Worm (Caenorhabditis elegans): ENCODE measurements around the gene lim-6.

The lim-6 gene

ce11 chrX:1081927-1082326 is 9.7 kb downstream of the lim-6 start:
- TF ChIP-seq klf-2 (GFP tag; conservative IDR thresholded peaks at IDR 0.05) (no peak), T22C8.4 (GFP tag; IDR thresholded peaks at IDR 0.05) (no peak), ref-1 (GFP tag; conservative IDR thresholded peaks at IDR 0.05) (no peak), tab-1 (GFP tag; IDR thresholded peaks at IDR 0.05) (0 out of 2 replicates have a peak, but pooled peaks have one; percentile 66), ztf-29 (GFP tag; IDR thresholded peaks at IDR 0.05) (no peak), ztf-23 (GFP tag; IDR thresholded peaks at IDR 0.05) (no peak), cog-1 (tag; optimal IDR thresholded peaks at IDR 0.05) (peak; percentile 16), med-1 (GFP tag; optimal IDR thresholded peaks at IDR 0.05; ENCODE audit: insufficient read depth) (no peak)

ce11 chrX:1085000-1085399 is 12.7 kb downstream of the lim-6 start:
- TF ChIP-seq T22C8.4 (GFP tag; IDR thresholded peaks at IDR 0.05) = no peak
- no peak for TF ChIP-seq ztf-23 (GFP tag; IDR thresholded peaks at IDR 0.05)
- no peak for TF ChIP-seq tab-1 (GFP tag; IDR thresholded peaks at IDR 0.05)
- TF ChIP-seq med-1 (GFP tag; optimal IDR thresholded peaks at IDR 0.05; ENCODE audit: insufficient read depth) = no peak
- no peak for TF ChIP-seq ztf-29 (GFP tag; IDR thresholded peaks at IDR 0.05)
- no peak for TF ChIP-seq cog-1 (tag; optimal IDR thresholded peaks at IDR 0.05)
- no peak for TF ChIP-seq klf-2 (GFP tag; conservative IDR thresholded peaks at IDR 0.05)
- TF ChIP-seq flt-1 (GFP tag; IDR thresholded peaks at IDR 0.05) = no peak
- TF ChIP-seq ref-1 (GFP tag; conservative IDR thresholded peaks at IDR 0.05) = no peak

- TF ChIP-seq klf-2 (GFP tag; conservative IDR thresholded peaks at IDR 0.05) = no peak
- TF ChIP-seq tab-1 (GFP tag; IDR thresholded peaks at IDR 0.05) = no peak
- no peak for TF ChIP-seq ztf-29 (GFP tag; IDR thresholded peaks at IDR 0.05)
- TF ChIP-seq cog-1 (tag; optimal IDR thresholded peaks at IDR 0.05) = no peak
- no peak for TF ChIP-seq med-1 (GFP tag; optimal IDR thresholded peaks at IDR 0.05; ENCODE audit: insufficient read depth)
- TF ChIP-seq T22C8.4 (GFP tag; IDR thresholded peaks at IDR 0.05) = no peak
- no peak for TF ChIP-seq ztf-23 (GFP tag; IDR thresholded peaks at IDR 0.05)
- no peak for TF ChIP-seq ref-1 (GFP tag; conservative IDR thresholded peaks at IDR 0.05)
- TF ChIP-seq flt-1 (GFP tag; IDR thresholded peaks at IDR 0.05) = no peak
Measured at ce11 chrX:1086406-1086897, 14.2 kb downstream of the lim-6 start.

- TF ChIP-seq T22C8.4 (GFP tag; IDR thresholded peaks at IDR 0.05) (no peak), ztf-29 (GFP tag; IDR thresholded peaks at IDR 0.05) (no peak), cog-1 (tag; optimal IDR thresholded peaks at IDR 0.05) (no peak), flt-1 (GFP tag; IDR thresholded peaks at IDR 0.05) (no peak), ztf-23 (GFP tag; IDR thresholded peaks at IDR 0.05) (no peak), med-1 (GFP tag; optimal IDR thresholded peaks at IDR 0.05; ENCODE audit: insufficient read depth) (no peak), klf-2 (GFP tag; conservative IDR thresholded peaks at IDR 0.05) (no peak), ref-1 (GFP tag; conservative IDR thresholded peaks at IDR 0.05) (no peak), tab-1 (GFP tag; IDR thresholded peaks at IDR 0.05) (no peak)
Measured at ce11 chrX:1088048-1088447, 15.8 kb downstream of the lim-6 start, which contains the start of gene rei-2. TSS of gene rei-2 (minus strand) at chrX:1088148.

ce11 chrX:1089133-1089532 is 16.9 kb downstream of the lim-6 start:
- TF ChIP-seq ztf-23 (GFP tag; IDR thresholded peaks at IDR 0.05) = no peak
- 0 out of 2 replicates have a peak, but pooled peaks have one; percentile 57 for TF ChIP-seq tab-1 (GFP tag; IDR thresholded peaks at IDR 0.05)
- 0 out of 2 replicates have a peak, but pooled peaks have one; percentile 8 for TF ChIP-seq flt-1 (GFP tag; IDR thresholded peaks at IDR 0.05)

ce11 chrX:1089676-1090075 is 17.4 kb downstream of the lim-6 start:
- TF ChIP-seq klf-2 (GFP tag; conservative IDR thresholded peaks at IDR 0.05) (no peak), med-1 (GFP tag; optimal IDR thresholded peaks at IDR 0.05; ENCODE audit: insufficient read depth) (no peak), T22C8.4 (GFP tag; IDR thresholded peaks at IDR 0.05) (no peak), cog-1 (tag; optimal IDR thresholded peaks at IDR 0.05) (no peak), ref-1 (GFP tag; conservative IDR thresholded peaks at IDR 0.05) (no peak), ztf-23 (GFP tag; IDR thresholded peaks at IDR 0.05) (no peak), flt-1 (GFP tag; IDR thresholded peaks at IDR 0.05) (no peak), tab-1 (GFP tag; IDR thresholded peaks at IDR 0.05) (no peak), ztf-29 (GFP tag; IDR thresholded peaks at IDR 0.05) (no peak)

ce11 chrX:1093154-1093553 is 20.9 kb downstream of the lim-6 start:
- TF ChIP-seq ref-1 (GFP tag; conservative IDR thresholded peaks at IDR 0.05) (0 out of 2 replicates have a peak, but pooled peaks have one; percentile 34), cog-1 (tag; optimal IDR thresholded peaks at IDR 0.05) (peak; percentile 70), med-1 (GFP tag; optimal IDR thresholded peaks at IDR 0.05; ENCODE audit: insufficient read depth) (no peak), ztf-23 (GFP tag; IDR thresholded peaks at IDR 0.05) (0 out of 2 replicates have a peak, but pooled peaks have one; percentile 47), ztf-29 (GFP tag; IDR thresholded peaks at IDR 0.05) (0 out of 2 replicates have a peak, but pooled peaks have one; percentile 16), T22C8.4 (GFP tag; IDR thresholded peaks at IDR 0.05) (no peak), tab-1 (GFP tag; IDR thresholded peaks at IDR 0.05) (peak; percentile 27; the same call in 1 of the 2 replicates), klf-2 (GFP tag; conservative IDR thresholded peaks at IDR 0.05) (no peak), flt-1 (GFP tag; IDR thresholded peaks at IDR 0.05) (peak; percentile 74)

- TF ChIP-seq klf-2 (GFP tag; conservative IDR thresholded peaks at IDR 0.05) (no peak), tab-1 (GFP tag; IDR thresholded peaks at IDR 0.05) (no peak), cog-1 (tag; optimal IDR thresholded peaks at IDR 0.05) (no peak)
Measured at ce11 chrX:1094332-1094731, 22.1 kb downstream of the lim-6 start.

- TF ChIP-seq med-1 (GFP tag; optimal IDR thresholded peaks at IDR 0.05; ENCODE audit: insufficient read depth) (no peak), flt-1 (GFP tag; IDR thresholded peaks at IDR 0.05) (no peak), ref-1 (GFP tag; conservative IDR thresholded peaks at IDR 0.05) (no peak), tab-1 (GFP tag; IDR thresholded peaks at IDR 0.05) (no peak), klf-2 (GFP tag; conservative IDR thresholded peaks at IDR 0.05) (no peak), T22C8.4 (GFP tag; IDR thresholded peaks at IDR 0.05) (no peak)
Measured at ce11 chrX:1096808-1097207, 24.6 kb downstream of the lim-6 start, which contains the start of the genes pigx-1 and rme-6. TSS of gene pigx-1 (minus strand) at chrX:1097013. TSS of gene rme-6 (plus strand) at chrX:1097152.

ce11 chrX:1103702-1104262 is 31.5 kb downstream of the lim-6 start, which contains the start of gene ife-4:
TSS of gene ife-4 (plus strand) at chrX:1104212.
- TF ChIP-seq T22C8.4 (GFP tag; IDR thresholded peaks at IDR 0.05) = peak; percentile 76
- TF ChIP-seq ztf-23 (GFP tag; IDR thresholded peaks at IDR 0.05) = 0 out of 2 replicates have a peak, but pooled peaks have one; percentile 38
- no peak for TF ChIP-seq tab-1 (GFP tag; IDR thresholded peaks at IDR 0.05)
- TF ChIP-seq med-1 (GFP tag; optimal IDR thresholded peaks at IDR 0.05; ENCODE audit: insufficient read depth) = no peak
- TF ChIP-seq flt-1 (GFP tag; IDR thresholded peaks at IDR 0.05) = peak; percentile 67; the same call in 1 of the 2 replicates
- TF ChIP-seq ztf-29 (GFP tag; IDR thresholded peaks at IDR 0.05) = no peak
- TF ChIP-seq klf-2 (GFP tag; conservative IDR thresholded peaks at IDR 0.05) = no peak
- TF ChIP-seq ref-1 (GFP tag; conservative IDR thresholded peaks at IDR 0.05) = no peak
- peak; percentile 54 for TF ChIP-seq cog-1 (tag; optimal IDR thresholded peaks at IDR 0.05)
